Fruit fly (Drosophila melanogaster) whole organism, embryonic: ENCODE measurements around the gene CG2767.

Experiments used
- ATbp ChIP-seq: fragments of 200-800 bp; sonication (Bioruptor generic); optimal IDR thresholded peaks from 2 replicates; lab custom pipeline; 2017; ENCODE audit warnings: missing biosample characterization, mild to moderate bottlenecking, missing genetic modification characterization, missing genetic modification reagents
- Awh ChIP-seq: fragments of 200-800 bp; sonication (Bioruptor generic); IDR thresholded peaks from 2 replicates; pipeline ENCODE4, ENCODE4 v1.3.6; 2022; ENCODE audit warnings: missing biosample characterization, missing genetic modification characterization
- CG11504 ChIP-seq: fragments of 200-800 bp; sonication (Bioruptor generic); optimal IDR thresholded peaks from 3 replicates; lab custom pipeline; 2019; ENCODE audit warnings: missing biosample characterization, mild to moderate bottlenecking, missing genetic modification characterization, moderate library complexity
- CG13287 ChIP-seq: fragments of 200-800 bp; sonication (Bioruptor generic); IDR thresholded peaks from 2 replicates; pipeline ENCODE4 v1.3.6; 2022; ENCODE audit warnings: missing biosample characterization, missing genetic modification characterization; ENCODE audit not compliant: partially characterized antibody
- CG14710 ChIP-seq: fragments of 200-800 bp; sonication (Bioruptor generic); optimal IDR thresholded peaks from 3 replicates; lab custom pipeline; 2019; ENCODE audit warnings: missing biosample characterization, mild to moderate bottlenecking, missing genetic modification characterization, moderate library complexity
- CG15514 ChIP-seq: fragments of 200-800 bp; sonication (Bioruptor generic); optimal IDR thresholded peaks from 3 replicates; lab custom pipeline; 2017; ENCODE audit warnings: missing biosample characterization, missing genetic modification characterization, mild to moderate bottlenecking, moderate library complexity, missing genetic modification reagents
- CG1603 ChIP-seq: fragments of 200-800 bp; sonication (Bioruptor generic); optimal IDR thresholded peaks from 2 replicates; lab custom pipeline; 2019; ENCODE audit warnings: missing biosample characterization, mild to moderate bottlenecking, missing genetic modification characterization, moderate library complexity
- CG2199 ChIP-seq: fragments of 200-800 bp; sonication (Bioruptor generic); IDR thresholded peaks from 3 replicates; pipeline ENCODE4 v1.3.6; 2022; ENCODE audit warnings: missing biosample characterization, missing genetic modification characterization
- CG30403 ChIP-seq: fragments of 200-800 bp; sonication (Bioruptor generic); optimal IDR thresholded peaks from 3 replicates; lab custom pipeline; 2016; ENCODE audit warnings: missing biosample characterization, missing genetic modification characterization
- CG6791 ChIP-seq: fragments of 200-800 bp; sonication (Bioruptor generic); IDR thresholded peaks from 3 replicates; pipeline ENCODE4 v1.3.6; 2022; ENCODE audit warnings: missing biosample characterization, missing genetic modification characterization; ENCODE audit not compliant: partially characterized antibody
- Dip2 ChIP-seq: fragments of 200-800 bp; sonication (Bioruptor generic); IDR thresholded peaks from 2 replicates; pipeline ENCODE4 v1.3.6; 2022; ENCODE audit warnings: missing biosample characterization, missing genetic modification characterization
- Drgx ChIP-seq: fragments of 200-800 bp; sonication (Bioruptor generic); IDR thresholded peaks from 2 replicates; pipeline ENCODE4 v1.3.6; 2022; ENCODE audit warnings: missing biosample characterization, missing genetic modification characterization
- E2f2 ChIP-seq: fragments of 200-800 bp; sonication (Bioruptor generic); IDR thresholded peaks from 2 replicates; pipeline ENCODE4 v1.3.6; 2022; ENCODE audit warnings: missing biosample characterization, missing genetic modification characterization
- Ets65A ChIP-seq: fragments of 200-800 bp; sonication (Bioruptor generic); peaks from one replicate; lab custom pipeline; 2016; ENCODE audit warnings: missing biosample characterization, missing genetic modification characterization
- Jarid2 ChIP-seq: fragments of 200-800 bp; sonication (Bioruptor generic); optimal IDR thresholded peaks from 3 replicates; lab custom pipeline; 2017; ENCODE audit warnings: mild to moderate bottlenecking, missing biosample characterization, missing genetic modification reagents, missing genetic modification characterization
- MBD-R2 ChIP-seq: fragments of 200-800 bp; sonication (Bioruptor generic); IDR thresholded peaks from 2 replicates; pipeline ENCODE4 v1.3.6; 2022; ENCODE audit warnings: missing biosample characterization, missing genetic modification characterization
- Med ChIP-seq: fragments of 200-800 bp; sonication (Bioruptor generic); peaks from one replicate; lab custom pipeline; 2016; ENCODE audit warnings: missing biosample characterization, missing genetic modification characterization, mild to moderate bottlenecking, inconsistent platforms, moderate library complexity
- Sox102F ChIP-seq: fragments of 200-800 bp; sonication (Bioruptor generic); optimal IDR thresholded peaks from 2 replicates; lab custom pipeline; 2018; ENCODE audit warnings: missing biosample characterization, mild to moderate bottlenecking, missing genetic modification characterization, moderate library complexity
- Trl ChIP-seq, 3 experiments: fragments of >200 bp in 2 of 3; fragments of 200-800 bp in 1 of 3; sonication (Bioruptor generic) in 1 of 3; optimal IDR thresholded peaks; 2 replicates in 1 of 3; 3 replicates in 2 of 3; lab custom pipeline; 2016 to 2017; ENCODE audit warnings: missing biosample characterization in 1 of 3, missing genetic modification characterization in 1 of 3
- al ChIP-seq: fragments of 200-800 bp; sonication (Bioruptor generic); IDR thresholded peaks from 2 replicates; pipeline ENCODE4 v1.3.6; 2022; ENCODE audit warnings: missing biosample characterization, missing genetic modification characterization
- bsh ChIP-seq, 2 experiments: fragments of 200-800 bp; sonication (Bioruptor generic); optimal IDR thresholded peaks; 2 replicates each; lab custom pipeline; 2017 to 2018; ENCODE audit warnings: mild to moderate bottlenecking in 2 of 2, missing biosample characterization in 2 of 2, missing genetic modification characterization in 2 of 2, moderate library complexity in 1 of 2
- dm ChIP-seq: fragments of 200-800 bp; sonication (Bioruptor generic); optimal IDR thresholded peaks from 3 replicates; lab custom pipeline; 2016; ENCODE audit warnings: missing biosample characterization, missing genetic modification characterization
- en ChIP-seq: fragments of 200-800 bp; sonication (Bioruptor generic); optimal IDR thresholded peaks from 2 replicates; lab custom pipeline; 2016; ENCODE audit warnings: missing biosample characterization, missing genetic modification characterization
- gem ChIP-seq: fragments of 200-800 bp; sonication (Bioruptor generic); optimal IDR thresholded peaks from 2 replicates; lab custom pipeline; 2019; ENCODE audit warnings: missing biosample characterization, mild to moderate bottlenecking, missing genetic modification characterization, moderate library complexity
- luna ChIP-seq: fragments of 200-800 bp; sonication (Bioruptor generic); optimal IDR thresholded peaks from 2 replicates; lab custom pipeline; 2016; ENCODE audit warnings: missing biosample characterization, missing genetic modification characterization
- nerfin-1 ChIP-seq: fragments of 200-800 bp; sonication (Bioruptor generic); optimal IDR thresholded peaks from 3 replicates; lab custom pipeline; 2019; ENCODE audit warnings: missing biosample characterization, mild to moderate bottlenecking, missing genetic modification characterization, moderate library complexity
- nom ChIP-seq: fragments of 200-800 bp; sonication (Bioruptor generic); optimal IDR thresholded peaks from 2 replicates; lab custom pipeline; 2017; ENCODE audit warnings: missing biosample characterization, missing genetic modification characterization, mild to moderate bottlenecking, moderate library complexity, missing genetic modification reagents
- sd ChIP-seq: fragments of 200-800 bp; sonication (Bioruptor generic); optimal IDR thresholded peaks from 3 replicates; lab custom pipeline; 2018; ENCODE audit warnings: missing biosample characterization, mild to moderate bottlenecking, missing genetic modification characterization, moderate library complexity
- ssp ChIP-seq: fragments of 200-800 bp; sonication (Bioruptor generic); IDR thresholded peaks from 2 replicates; pipeline ENCODE4 v1.3.6; 2022; ENCODE audit warnings: missing biosample characterization, missing genetic modification characterization
- tap ChIP-seq: fragments of 200-800 bp; optimal IDR thresholded peaks from 3 replicates; lab custom pipeline; 2019; ENCODE audit warnings: missing biosample characterization, mild to moderate bottlenecking, missing genetic modification characterization, moderate library complexity
- tna ChIP-seq: fragments of 200-800 bp; sonication (Bioruptor generic); IDR thresholded peaks from 2 replicates; pipeline ENCODE4 v1.3.6; 2022; ENCODE audit warnings: missing biosample characterization, missing genetic modification characterization; ENCODE audit not compliant: partially characterized antibody
- trem ChIP-seq: fragments of 200-800 bp; optimal IDR thresholded peaks from 3 replicates; lab custom pipeline; 2019; ENCODE audit warnings: missing biosample characterization, mild to moderate bottlenecking, missing genetic modification characterization, moderate library complexity
- vvl ChIP-seq: fragments of 200-800 bp; sonication (Bioruptor generic); IDR thresholded peaks from 2 replicates; pipeline ENCODE4 v1.3.6; 2022; ENCODE audit warnings: missing biosample characterization, missing genetic modification characterization

CG2767 gene

DNA sequence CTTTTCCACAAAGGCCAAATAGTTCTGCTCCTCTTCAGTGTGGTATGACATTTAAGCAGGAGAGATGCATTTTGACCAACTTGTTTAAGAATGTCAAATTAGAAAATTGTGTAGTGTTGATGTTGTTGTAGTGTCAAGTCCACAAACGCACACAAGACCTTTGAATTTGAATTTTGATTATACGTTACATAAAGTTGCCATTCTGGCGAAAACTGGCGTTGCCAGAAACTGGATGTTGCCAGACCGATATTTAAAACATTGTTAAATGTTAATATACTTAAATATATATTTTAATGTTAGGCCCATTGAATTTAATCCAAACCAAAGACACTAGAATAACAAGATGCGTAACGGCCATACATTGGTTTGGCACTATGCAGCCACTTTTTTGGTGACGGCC is 34.9 kb downstream of the CG2767 start (continued):
- peak; percentile 74 for TF ChIP-seq E2f2 (GFP tag; lab: Robert Waterston, UW)
- peak; percentile 4 for TF ChIP-seq CG11504
- peak; percentile 19 for TF ChIP-seq CG14710 (tag; lab: Kevin White, UChicago)
- TF ChIP-seq CG13287 (GFP tag; lab: Robert Waterston, UW), result peak; percentile 38; the same call in 1 of the 2 replicates
- peak; percentile 34 for TF ChIP-seq Med (GFP tag; lab: Kevin White, UChicago)
- peak; percentile 29 for TF ChIP-seq CG1603
- peak; percentile 37 for TF ChIP-seq CG15514 (GFP tag; lab: Kevin White, UChicago)
- peak; percentile 18; the same call in 1 of the 2 replicates for TF ChIP-seq MBD-R2 (GFP tag; lab: Robert Waterston, UW)
- no peak for TF ChIP-seq Drgx (GFP tag; lab: Robert Waterston, UW)
- TF ChIP-seq vvl (GFP tag; lab: Robert Waterston, UW), result no peak
- peak; percentile 18 for TF ChIP-seq trem (tag; lab: Kevin White, UChicago)
- TF ChIP-seq, all 482 proteins: peak for 23

- TF ChIP-seq Awh (GFP tag; lab: Robert Waterston, UW), result no peak
- peak; percentile 78 for TF ChIP-seq nerfin-1
- TF ChIP-seq tap, result peak; percentile 33
- 0 out of 3 replicates have a peak, but pooled peaks have one; percentile 52 for TF ChIP-seq CG2199 (GFP tag; lab: Robert Waterston, UW)
- TF ChIP-seq, all 482 proteins: peak for 3
These were observed 35.7 kb downstream of the CG2767 start for dm6 chr3R:7972179-7972578.

- TF ChIP-seq ATbp (GFP tag; lab: Kevin White, UChicago), result no peak
- no peak for TF ChIP-seq sd (tag; lab: Kevin White, UChicago)
- TF ChIP-seq CG6791, result no peak
- no peak for TF ChIP-seq ssp (GFP tag; lab: Robert Waterston, UW)
- no peak for TF ChIP-seq Sox102F (GFP tag; lab: Kevin White, UChicago)
- TF ChIP-seq Dip2, result no peak
- TF ChIP-seq al (GFP tag; lab: Robert Waterston, UW), result no peak
- TF ChIP-seq Jarid2 (GFP tag; lab: Kevin White, UChicago), result no peak
- no peak for TF ChIP-seq en (GFP tag; lab: Kevin White, UChicago)
These were observed 37.3 kb downstream of the CG2767 start for dm6 chr3R:7970640-7971039.

DNA sequence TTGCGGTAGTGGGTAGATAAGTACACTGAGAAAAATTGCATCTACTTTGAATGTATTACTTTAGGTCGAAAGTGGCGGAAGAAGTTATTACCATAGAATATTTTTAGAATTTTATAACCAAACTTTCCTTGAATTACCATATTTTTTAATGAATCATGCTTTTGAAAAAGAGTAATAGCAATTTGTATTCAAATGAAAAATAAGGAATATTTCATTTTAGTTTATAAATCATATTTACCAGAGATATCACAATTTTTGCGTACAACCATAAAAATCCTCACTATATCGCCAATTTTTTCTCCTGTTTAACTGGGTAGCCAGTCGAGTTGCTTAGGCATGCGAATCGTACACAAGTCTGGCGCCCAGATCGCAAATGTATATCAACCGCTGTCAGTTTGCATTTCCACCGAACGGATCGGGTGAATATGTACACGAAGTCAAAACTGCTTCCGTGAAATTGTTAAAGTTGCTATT is 38.2 kb downstream of the CG2767 start:
- TF ChIP-seq Drgx (GFP tag; lab: Robert Waterston, UW) (peak; percentile 83), bsh (GFP tag; optimal IDR thresholded peaks at IDR 0.05; lab: Kevin White, UChicago) (peak in 1 of 2 experiments; percentile 58), gem (tag; lab: Kevin White, UChicago) (peak; percentile 1), luna (GFP tag; lab: Kevin White, UChicago) (no peak), nom (peak; percentile 42), Ets65A (GFP tag; lab: Kevin White, UChicago) (peak; percentile 39)

dm6 chr3R:7968958-7969701 is 38.8 kb downstream of the CG2767 start:
- TF ChIP-seq Med (GFP tag; lab: Kevin White, UChicago) (peak; percentile 20), dm (no peak), tna (no peak), CG30403 (GFP tag; lab: Kevin White, UChicago) (no peak), Trl (optimal IDR thresholded peaks at IDR 0.05; lab: Kevin White, UChicago) (peak in 1 of 2 experiments; percentile 7), Trl (GFP tag; optimal IDR thresholded peaks at IDR 0.05; lab: Kevin White, UChicago) (no peak)
